Worm (Caenorhabditis elegans): ENCODE results near the gene tnc-2.

- TF ChIP-seq somi-1 (GFP tag; optimal IDR thresholded peaks at IDR 0.05) (no peak), F22D6.2 (tag; optimal IDR thresholded peaks at IDR 0.05) (no peak), snpc-1.1 (tag; optimal IDR thresholded peaks at IDR 0.05; ENCODE audit: insufficient read depth) (no peak), athp-1 (tag; optimal IDR thresholded peaks at IDR 0.05) (no peak), nhr-90 (tag; optimal IDR thresholded peaks at IDR 0.05) (no peak), B0336.3 (GFP tag; IDR thresholded peaks at IDR 0.05) (no peak), egrh-3 (GFP tag; IDR thresholded peaks at IDR 0.05) (no peak), lir-1 (GFP tag; conservative IDR thresholded peaks at IDR 0.05) (no peak), snpc-1.3 (tag; optimal IDR thresholded peaks at IDR 0.05; ENCODE audit: insufficient read depth) (no peak), dpl-1 (GFP tag; optimal IDR thresholded peaks at IDR 0.05) (no peak), mes-4 (tag; optimal IDR thresholded peaks at IDR 0.05) (no peak), pha-4 (tag; optimal IDR thresholded peaks at IDR 0.05) (no peak), snpc-4 (GFP tag; optimal IDR thresholded peaks at IDR 0.05) (no peak), snpc-4 (tag; optimal IDR thresholded peaks at IDR 0.05) (no peak), hmg-1.2 (GFP tag; IDR thresholded peaks at IDR 0.05) (no peak)
Measured at ce11 chrII:10505949-10506348, 39.3 kb downstream of the tnc-2 start.

Measured in whole organism, young adult.